Worm (Caenorhabditis elegans) whole organism, early embryonic: ENCODE results near the gene R02D3.8.

Experiments
- ama-1 ChIP-seq: fragments of 150-350 bp; optimal IDR thresholded peaks from 2 replicates; lab custom pipeline; 2014
- flt-1 ChIP-seq: fragments of 200-800 bp; sonication (Bioruptor generic); IDR thresholded peaks from 2 replicates; pipeline ENCODE4 v1.3.6; 2022; ENCODE audit warnings: missing genetic modification characterization, missing compliant biosample characterization
- hmg-4 ChIP-seq: fragments of 200-800 bp; sonication (Bioruptor generic); optimal IDR thresholded peaks from 2 replicates; lab custom pipeline; 2018; ENCODE audit warnings: mild to moderate bottlenecking, missing genetic modification characterization, missing compliant biosample characterization
- scrt-1 ChIP-seq: fragments of 200-800 bp; sonication (Bioruptor generic); IDR thresholded peaks from 2 replicates; pipeline ENCODE4 v1.3.6; 2022; ENCODE audit warnings: missing genetic modification characterization, missing compliant biosample characterization

- TF ChIP-seq hmg-4 (GFP tag; lab: Kevin White, UChicago) (no peak), flt-1 (GFP tag; lab: Robert Waterston, UW) (no peak), ama-1 (lab: Kevin White, UChicago) (no peak), scrt-1 (GFP tag; lab: Robert Waterston, UW) (no peak)
Observed at ce11 chrIV:282008-282407, 25.0 kb upstream of the R02D3.8 start.
